Fruit fly (Drosophila melanogaster) whole organism, embryonic: ENCODE data around the gene Bruce.
A peak's percentile ranks its signal among the peaks of the same experiment; 100 is the strongest.

Source experiments
- Aef1 ChIP-seq: fragments of 200-800 bp; sonication (Bioruptor generic); IDR thresholded peaks from 3 replicates; pipeline ENCODE4 v1.3.6; 2022; ENCODE audit warnings: missing biosample characterization, missing genetic modification characterization
- CG10209 ChIP-seq: fragments of 200-800 bp; sonication (Bioruptor generic); optimal IDR thresholded peaks from 3 replicates; lab custom pipeline; 2017; ENCODE audit warnings: missing biosample characterization, mild to moderate bottlenecking, missing genetic modification characterization, missing genetic modification reagents
- CG1024 ChIP-seq: fragments of 200-800 bp; sonication (Bioruptor generic); IDR thresholded peaks from 2 replicates; pipeline ENCODE4 v1.3.6; 2022; ENCODE audit warnings: missing biosample characterization, missing genetic modification characterization
- CG10979 ChIP-seq: fragments of 200-800 bp; sonication (Bioruptor generic); optimal IDR thresholded peaks from 2 replicates; lab custom pipeline; 2018; ENCODE audit warnings: missing biosample characterization, mild to moderate bottlenecking, missing genetic modification characterization, moderate library complexity
- CG11560 ChIP-seq: fragments of 200-800 bp; sonication (Bioruptor generic); IDR thresholded peaks from 3 replicates; pipeline ENCODE4 v1.3.6; 2022; ENCODE audit warnings: missing biosample characterization, missing genetic modification characterization
- CG11696 ChIP-seq: fragments of 200-800 bp; sonication (Bioruptor generic); IDR thresholded peaks from 2 replicates; pipeline ENCODE4 v1.3.6; 2022; ENCODE audit warnings: missing biosample characterization, missing genetic modification characterization
- CG12155 ChIP-seq: fragments of 200-800 bp; sonication (Bioruptor generic); optimal IDR thresholded peaks from 3 replicates; lab custom pipeline; 2016; ENCODE audit warnings: missing biosample characterization, missing genetic modification characterization
- CG12236 ChIP-seq: fragments of 200-800 bp; sonication (Bioruptor generic); optimal IDR thresholded peaks from 2 replicates; lab custom pipeline; 2016; ENCODE audit warnings: missing biosample characterization, missing genetic modification characterization
- CG12744 ChIP-seq: fragments of 200-800 bp; sonication (Bioruptor generic); optimal IDR thresholded peaks from 2 replicates; lab custom pipeline; 2016; ENCODE audit warnings: missing biosample characterization, missing genetic modification characterization
- CG15073 ChIP-seq: fragments of 200-800 bp; sonication (Bioruptor generic); optimal IDR thresholded peaks from 2 replicates; lab custom pipeline; 2016; ENCODE audit warnings: missing biosample characterization, missing genetic modification characterization
- CG18619 ChIP-seq: fragments of 200-800 bp; sonication (Bioruptor generic); optimal IDR thresholded peaks from 3 replicates; lab custom pipeline; 2017; ENCODE audit warnings: missing biosample characterization, mild to moderate bottlenecking, missing genetic modification characterization
- CG18764 ChIP-seq: fragments of 200-800 bp; sonication (Bioruptor generic); optimal IDR thresholded peaks from 3 replicates; lab custom pipeline; 2016; ENCODE audit warnings: missing biosample characterization, missing genetic modification characterization
- CG2678 ChIP-seq: fragments of 200-800 bp; sonication (Bioruptor generic); optimal IDR thresholded peaks from 3 replicates; lab custom pipeline; 2019; ENCODE audit warnings: missing biosample characterization, mild to moderate bottlenecking, missing genetic modification characterization, moderate library complexity
- CG31388 ChIP-seq: fragments of 200-800 bp; sonication (Bioruptor generic); optimal IDR thresholded peaks from 2 replicates; lab custom pipeline; 2016; ENCODE audit warnings: missing biosample characterization, missing genetic modification characterization
- CG31441 ChIP-seq: fragments of 200-800 bp; sonication (Bioruptor generic); IDR thresholded peaks from 2 replicates; pipeline ENCODE4 v1.3.6; 2022; ENCODE audit warnings: missing biosample characterization, missing genetic modification characterization
- CG34376 ChIP-seq: fragments of 200-800 bp; sonication (Bioruptor generic); optimal IDR thresholded peaks from 2 replicates; lab custom pipeline; 2018; ENCODE audit warnings: missing biosample characterization, mild to moderate bottlenecking, missing genetic modification characterization
- CG3847 ChIP-seq: fragments of 200-800 bp; sonication (Bioruptor generic); IDR thresholded peaks from 2 replicates; pipeline ENCODE4 v1.3.6; 2022; ENCODE audit warnings: missing biosample characterization, missing genetic modification characterization
- CG6175 ChIP-seq: fragments of 200-800 bp; sonication (Bioruptor generic); IDR thresholded peaks from 3 replicates; pipeline ENCODE4 v1.3.6; 2022; ENCODE audit warnings: missing biosample characterization, missing genetic modification characterization
- CG6689 ChIP-seq: fragments of 200-800 bp; sonication (Bioruptor generic); IDR thresholded peaks from 2 replicates; pipeline ENCODE4 v1.3.6; 2022; ENCODE audit warnings: missing biosample characterization, missing genetic modification characterization
- CG8290 ChIP-seq, 3 experiments: fragments of 200-800 bp; sonication (Bioruptor generic); optimal IDR thresholded peaks; 2 replicates each; lab custom pipeline; 2016 to 2019; ENCODE audit warnings: missing biosample characterization in 3 of 3, missing genetic modification characterization in 3 of 3, mild to moderate bottlenecking in 2 of 3, moderate library complexity in 1 of 3
- Drgx ChIP-seq: fragments of 200-800 bp; sonication (Bioruptor generic); IDR thresholded peaks from 2 replicates; pipeline ENCODE4 v1.3.6; 2022; ENCODE audit warnings: missing biosample characterization, missing genetic modification characterization
- Fer1 ChIP-seq: fragments of 200-800 bp; sonication (Bioruptor generic); optimal IDR thresholded peaks from 2 replicates; lab custom pipeline; 2017; ENCODE audit warnings: missing biosample characterization, mild to moderate bottlenecking, missing genetic modification characterization
- HmgZ ChIP-seq: fragments of 200-800 bp; sonication (Bioruptor generic); optimal IDR thresholded peaks from 2 replicates; lab custom pipeline; 2018; ENCODE audit warnings: missing biosample characterization, mild to moderate bottlenecking, missing genetic modification characterization
- Hr51 ChIP-seq, 2 experiments: fragments of 200-800 bp; sonication (Bioruptor generic); optimal IDR thresholded peaks; 2 replicates in 1 of 2; 3 replicates in 1 of 2; lab custom pipeline; 2016 to 2018; ENCODE audit warnings: missing biosample characterization in 2 of 2, missing genetic modification characterization in 2 of 2, mild to moderate bottlenecking in 1 of 2, moderate library complexity in 1 of 2
- Hsf ChIP-seq: fragments of 200-800 bp; sonication (Bioruptor generic); optimal IDR thresholded peaks from 3 replicates; lab custom pipeline; 2016; ENCODE audit warnings: missing biosample characterization, missing genetic modification characterization
- NC2β ChIP-seq: fragments of 200-800 bp; sonication (Bioruptor generic); optimal IDR thresholded peaks from 2 replicates; lab custom pipeline; 2016; ENCODE audit warnings: missing biosample characterization, missing genetic modification characterization
- Oaz ChIP-seq: fragments of 200-800 bp; sonication (Bioruptor generic); IDR thresholded peaks from 2 replicates; pipeline ENCODE4 v1.3.6; 2022; ENCODE audit warnings: missing biosample characterization, missing genetic modification characterization
- Stat92E ChIP-seq, 3 experiments: fragments of >200 bp in 2 of 3; fragments of 200-800 bp in 1 of 3; sonication (Bioruptor generic) in 1 of 3; optimal IDR thresholded peaks; 2 replicates each; lab custom pipeline; 2017 to 2019; ENCODE audit warnings: missing biosample characterization in 3 of 3, missing genetic modification characterization in 3 of 3, mild to moderate bottlenecking in 1 of 3, moderate library complexity in 1 of 3
- Xrp1 ChIP-seq: fragments of 200-800 bp; sonication (Bioruptor generic); IDR thresholded peaks from 2 replicates; pipeline ENCODE4 v1.3.6; 2022; ENCODE audit warnings: missing biosample characterization, missing genetic modification characterization
- abd-A ChIP-seq: fragments of 200-800 bp; sonication (Bioruptor generic); optimal IDR thresholded peaks from 3 replicates; lab custom pipeline; 2019; ENCODE audit warnings: missing biosample characterization, mild to moderate bottlenecking, missing genetic modification characterization, moderate library complexity
- bsh ChIP-seq, 2 experiments: fragments of 200-800 bp; sonication (Bioruptor generic); optimal IDR thresholded peaks; 2 replicates each; lab custom pipeline; 2017 to 2018; ENCODE audit warnings: mild to moderate bottlenecking in 2 of 2, missing biosample characterization in 2 of 2, missing genetic modification characterization in 2 of 2, moderate library complexity in 1 of 2
- cwo ChIP-seq: fragments of 200-800 bp; sonication (Bioruptor generic); optimal IDR thresholded peaks from 3 replicates; lab custom pipeline; 2017; ENCODE audit warnings: missing biosample characterization, missing genetic modification characterization, mild to moderate bottlenecking, moderate library complexity, missing genetic modification reagents
- danr ChIP-seq: fragments of 200-800 bp; sonication (Bioruptor generic); IDR thresholded peaks from 2 replicates; pipeline ENCODE4 v1.3.6; 2022; ENCODE audit warnings: missing biosample characterization, missing genetic modification characterization
- eve ChIP-seq, 2 experiments: fragments of >200 bp; optimal IDR thresholded peaks; 2 replicates each; lab custom pipeline; 2017; ENCODE audit warnings: missing biosample characterization in 2 of 2, missing genetic modification characterization in 2 of 2
- ewg ChIP-seq: fragments of 200-800 bp; sonication (Bioruptor generic); optimal IDR thresholded peaks from 3 replicates; lab custom pipeline; 2017; ENCODE audit warnings: mild to moderate bottlenecking, missing biosample characterization, missing genetic modification reagents, missing genetic modification characterization
- fd96Cb ChIP-seq: fragments of 200-800 bp; sonication (Bioruptor generic); optimal IDR thresholded peaks from 2 replicates; lab custom pipeline; 2018; ENCODE audit warnings: missing biosample characterization, mild to moderate bottlenecking, missing genetic modification characterization, moderate library complexity
- grn ChIP-seq: fragments of 200-800 bp; sonication (Bioruptor generic); optimal IDR thresholded peaks from 3 replicates; lab custom pipeline; 2017; ENCODE audit warnings: missing biosample characterization, missing genetic modification characterization
- h ChIP-seq: fragments of >200 bp; optimal IDR thresholded peaks from 2 replicates; lab custom pipeline; 2017
- ham ChIP-seq: fragments of 200-800 bp; sonication (Bioruptor generic); IDR thresholded peaks from 2 replicates; pipeline ENCODE4 v1.3.6; 2022; ENCODE audit warnings: missing biosample characterization, missing genetic modification characterization
- kay ChIP-seq: fragments of 200-800 bp; sonication (Bioruptor generic); optimal IDR thresholded peaks from 2 replicates; lab custom pipeline; 2016; ENCODE audit warnings: missing biosample characterization, missing genetic modification characterization
- klu ChIP-seq: fragments of 200-800 bp; sonication (Bioruptor generic); IDR thresholded peaks from 2 replicates; pipeline ENCODE4 v1.3.6; 2022; ENCODE audit warnings: missing biosample characterization, missing genetic modification characterization
- nau ChIP-seq: fragments of 200-800 bp; sonication (Bioruptor generic); optimal IDR thresholded peaks from 3 replicates; lab custom pipeline; 2017; ENCODE audit warnings: missing biosample characterization, mild to moderate bottlenecking, missing genetic modification characterization, missing genetic modification reagents
- pan ChIP-seq, 4 experiments: fragments of >200 bp in 3 of 4; fragments of 200-800 bp in 1 of 4; sonication (Bioruptor generic) in 1 of 4; optimal IDR thresholded peaks in 3 of 4; IDR thresholded peaks in 1 of 4; 2 replicates each; pipeline versions ENCODE4 v1.3.6 to Lab custom; 2017 to 2022; ENCODE audit warnings: missing biosample characterization in 2 of 4, missing genetic modification characterization in 2 of 4, mixed read lengths in 1 of 4
- rib ChIP-seq: fragments of 200-800 bp; sonication (Bioruptor generic); IDR thresholded peaks from 2 replicates; pipeline ENCODE4 v1.3.6; 2022; ENCODE audit warnings: missing biosample characterization, missing genetic modification characterization
- slbo ChIP-seq: fragments of 200-800 bp; sonication (Bioruptor generic); IDR thresholded peaks from 2 replicates; pipeline ENCODE4 v1.3.6; 2022; ENCODE audit warnings: missing biosample characterization, missing genetic modification characterization
- slou ChIP-seq: fragments of 200-800 bp; sonication (Bioruptor generic); optimal IDR thresholded peaks from 3 replicates; lab custom pipeline; 2016; ENCODE audit warnings: missing biosample characterization, missing genetic modification characterization
- ssp ChIP-seq: fragments of 200-800 bp; sonication (Bioruptor generic); IDR thresholded peaks from 2 replicates; pipeline ENCODE4 v1.3.6; 2022; ENCODE audit warnings: missing biosample characterization, missing genetic modification characterization
- tio ChIP-seq: fragments of 200-800 bp; sonication (Bioruptor generic); optimal IDR thresholded peaks from 2 replicates; lab custom pipeline; 2017; ENCODE audit warnings: missing biosample characterization, missing genetic modification characterization, inconsistent platforms
- vfl ChIP-seq: fragments of 200-800 bp; sonication (Bioruptor generic); optimal IDR thresholded peaks from 2 replicates; lab custom pipeline; 2016; ENCODE audit warnings: missing biosample characterization, missing genetic modification characterization

The Bruce gene

DNA sequence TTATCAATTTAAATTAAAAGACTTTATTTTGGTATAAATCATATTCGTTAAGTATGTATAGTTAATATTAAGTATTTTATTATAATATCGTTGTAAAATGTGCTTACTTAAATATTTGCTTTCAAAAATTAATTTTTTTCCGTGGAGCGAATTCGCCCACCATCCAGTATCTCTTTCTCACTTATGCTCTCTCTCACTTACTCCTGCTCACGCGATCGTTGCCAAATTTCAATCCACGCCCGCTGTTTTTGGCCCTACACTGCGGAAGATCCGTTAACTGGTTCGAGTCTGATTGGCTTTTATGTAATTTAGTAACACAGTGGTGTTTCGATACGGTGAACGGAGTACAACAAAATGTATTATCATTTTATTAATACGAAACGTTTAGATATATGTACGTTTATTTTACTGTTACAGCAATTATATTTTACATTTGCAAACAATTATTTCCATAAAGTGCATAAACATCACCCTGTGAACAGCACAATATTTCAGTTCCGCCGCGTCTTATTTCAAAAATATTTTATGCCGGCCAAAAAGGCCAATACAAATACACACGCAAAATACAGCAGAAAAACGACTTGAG, 65.5 kb downstream of the Bruce start (continued):
- TF ChIP-seq CG15073 (GFP tag; lab: Kevin White, UChicago) (no peak), CG31388 (GFP tag; lab: Kevin White, UChicago) (no peak), Stat92E (GFP tag; optimal IDR thresholded peaks at IDR 0.05; lab: Kevin White, UChicago) (no peak), Hr51 (GFP tag; optimal IDR thresholded peaks at IDR 0.05; lab: Kevin White, UChicago) (peak in 1 of 2 experiments; percentile 61), rib (GFP tag; lab: Robert Waterston, UW) (peak; percentile 90), CG18764 (GFP tag; lab: Kevin White, UChicago) (no peak), CG11560 (tag; lab: Robert Waterston, UW) (peak; percentile 56; the same call in 1 of the 3 replicates), Drgx (peak; percentile 74), CG12155 (peak; percentile 26), CG8290 (GFP tag; optimal IDR thresholded peaks at IDR 0.05; lab: Kevin White, UChicago) (no peak), CG8290 (tag; optimal IDR thresholded peaks at IDR 0.05; lab: Kevin White, UChicago) (peak in 1 of 2 experiments; percentile 78), slou (GFP tag; lab: Kevin White, UChicago) (peak; percentile 0), Xrp1 (GFP tag; lab: Robert Waterston, UW) (peak; percentile 52), CG3847 (peak; percentile 72), CG31441 (GFP tag; lab: Robert Waterston, UW) (peak; percentile 58), vfl (GFP tag; lab: Kevin White, UChicago) (no peak), fd96Cb (tag; lab: Kevin White, UChicago) (peak; percentile 19), CG2678 (tag; lab: Kevin White, UChicago) (peak; percentile 75), CG12744 (GFP tag; lab: Kevin White, UChicago) (peak; percentile 19), klu (GFP tag; lab: Robert Waterston, UW) (peak; percentile 57), eve (GFP tag; optimal IDR thresholded peaks at IDR 0.05; lab: Kevin White, UChicago) (peak in 1 of 2 experiments; percentile 34), nau (GFP tag; lab: Kevin White, UChicago) (no peak), kay (GFP tag; lab: Kevin White, UChicago) (no peak), ham (0 out of 2 replicates have a peak, but pooled peaks have one; percentile 30), pan (optimal IDR thresholded peaks at IDR 0.05; lab: Kevin White, UChicago) (no peak), pan (GFP tag; optimal IDR thresholded peaks at IDR 0.05 in 1 of 2, IDR thresholded peaks at IDR 0.05 in 1 of 2) (peak in 1 of 2 experiments; percentile 57), CG6689 (GFP tag; lab: Robert Waterston, UW) (peak; percentile 52), Aef1 (GFP tag; lab: Robert Waterston, UW) (peak; percentile 60), CG10209 (GFP tag; lab: Kevin White, UChicago) (peak; percentile 29), CG18619 (GFP tag; lab: Kevin White, UChicago) (peak; percentile 65), NC2β (no peak), cwo (GFP tag; lab: Kevin White, UChicago) (peak; percentile 72), Oaz (GFP tag; lab: Robert Waterston, UW) (peak; percentile 29; the same call in 1 of the 2 replicates), CG12236 (no peak), Hsf (peak; percentile 18), CG11696 (GFP tag; lab: Robert Waterston, UW) (no peak), Fer1 (GFP tag; lab: Kevin White, UChicago) (peak; percentile 61), CG34376 (GFP tag; lab: Kevin White, UChicago) (no peak), CG10979 (tag; lab: Kevin White, UChicago) (peak; percentile 6), bsh (GFP tag; optimal IDR thresholded peaks at IDR 0.05; lab: Kevin White, UChicago) (peak in 1 of 2 experiments; percentile 49), CG6175 (no peak), grn (no peak), danr (GFP tag; lab: Robert Waterston, UW) (no peak), ewg (GFP tag; lab: Kevin White, UChicago) (peak; percentile 5), h (no peak), tio (peak; percentile 44), slbo (peak; percentile 87), CG1024 (GFP tag; lab: Robert Waterston, UW) (no peak), ssp (GFP tag; lab: Robert Waterston, UW) (peak; percentile 20; the same call in 1 of the 2 replicates), HmgZ (tag; lab: Kevin White, UChicago) (peak; percentile 55), abd-A (no peak)
